Worm (Caenorhabditis elegans): ENCODE measurements around the gene ugt-56.

ce11 chrV:12288577-12288976, 29.8 kb downstream of the ugt-56 start, which contains the start of gene rskd-1:
- TF ChIP-seq W03F9.2 (tag; optimal IDR thresholded peaks at IDR 0.05) (no peak), him-1 (tag; optimal IDR thresholded peaks at IDR 0.05) (no peak)
